Worm (Caenorhabditis elegans) whole organism, early embryonic: ENCODE measurements around the gene C07A4.3.
A peak's percentile ranks its signal among the peaks of the same experiment; 100 is the strongest.

Experiments
- B0310.2 ChIP-seq: sonication (generic microtip); optimal IDR thresholded peaks from 2 replicates; lab custom pipeline; 2016; ENCODE audit warnings: mild to moderate bottlenecking, missing genetic modification characterization, missing compliant biosample characterization
- F13C5.2 ChIP-seq: sonication (generic microtip); optimal IDR thresholded peaks from 2 replicates; lab custom pipeline; 2017; ENCODE audit warnings: mild to moderate bottlenecking, missing genetic modification characterization, inconsistent platforms, missing compliant biosample characterization
- aly-1 ChIP-seq: sonication (generic microtip); optimal IDR thresholded peaks from 2 replicates; lab custom pipeline; 2016; ENCODE audit warnings: missing genetic modification characterization, missing compliant biosample characterization
- ama-1 ChIP-seq: fragments of 150-350 bp; optimal IDR thresholded peaks from 2 replicates; lab custom pipeline; 2014
- ceh-13 ChIP-seq: fragments of 200-800 bp; sonication (Bioruptor generic); optimal IDR thresholded peaks from 2 replicates; lab custom pipeline; 2018; ENCODE audit warnings: mild to moderate bottlenecking, missing genetic modification characterization, missing compliant biosample characterization
- ceh-36 ChIP-seq: sonication (generic microtip); optimal IDR thresholded peaks from 2 replicates; lab custom pipeline; 2016; ENCODE audit warnings: missing genetic modification characterization, inconsistent platforms, missing compliant biosample characterization
- ets-7 ChIP-seq: sonication (generic microtip); optimal IDR thresholded peaks from 2 replicates; lab custom pipeline; 2016; ENCODE audit warnings: missing genotype, missing genetic modification characterization, missing compliant biosample characterization
- flt-1 ChIP-seq: fragments of 200-800 bp; sonication (Bioruptor generic); IDR thresholded peaks from 2 replicates; pipeline ENCODE4 v1.3.6; 2022; ENCODE audit warnings: missing genetic modification characterization, missing compliant biosample characterization
- hmbx-1 ChIP-seq: sonication (generic microtip); optimal IDR thresholded peaks from 2 replicates; lab custom pipeline; 2016; ENCODE audit warnings: mild to moderate bottlenecking, missing genetic modification characterization, missing compliant biosample characterization
- hmg-4 ChIP-seq: fragments of 200-800 bp; sonication (Bioruptor generic); optimal IDR thresholded peaks from 2 replicates; lab custom pipeline; 2018; ENCODE audit warnings: mild to moderate bottlenecking, missing genetic modification characterization, missing compliant biosample characterization
- hnd-1 ChIP-seq: sonication (generic microtip); optimal IDR thresholded peaks from 2 replicates; lab custom pipeline; 2016; ENCODE audit warnings: missing genetic modification characterization, missing compliant biosample characterization
- pes-1 ChIP-seq: fragments of 200-800 bp; sonication (Bioruptor generic); IDR thresholded peaks from 2 replicates; pipeline ENCODE4 v1.3.6; 2022; ENCODE audit warnings: missing genetic modification reagents, missing genetic modification characterization, missing compliant biosample characterization
- scrt-1 ChIP-seq: fragments of 200-800 bp; sonication (Bioruptor generic); IDR thresholded peaks from 2 replicates; pipeline ENCODE4 v1.3.6; 2022; ENCODE audit warnings: missing genetic modification characterization, missing compliant biosample characterization
- sea-1 ChIP-seq: fragments of 200-800 bp; sonication (Bioruptor generic); conservative IDR thresholded peaks from 2 replicates; pipeline ENCODE4 v1.3.6; 2022; ENCODE audit warnings: missing genetic modification characterization, missing compliant biosample characterization
- tbx-11 ChIP-seq: fragments of 200-800 bp; sonication (Bioruptor generic); IDR thresholded peaks from 2 replicates; pipeline ENCODE4 v1.3.6; 2022; ENCODE audit warnings: missing genetic modification characterization, missing compliant biosample characterization
- tbx-37 ChIP-seq: fragments of 200-800 bp; sonication (Bioruptor generic); conservative IDR thresholded peaks from 2 replicates; pipeline ENCODE4 v1.3.6; 2022; ENCODE audit warnings: missing genetic modification reagents, missing genetic modification characterization, missing compliant biosample characterization
- tra-4 ChIP-seq: sonication (generic microtip); optimal IDR thresholded peaks from 2 replicates; lab custom pipeline; 2017; ENCODE audit warnings: missing genetic modification characterization, missing compliant biosample characterization

Gene C07A4.3

DNA sequence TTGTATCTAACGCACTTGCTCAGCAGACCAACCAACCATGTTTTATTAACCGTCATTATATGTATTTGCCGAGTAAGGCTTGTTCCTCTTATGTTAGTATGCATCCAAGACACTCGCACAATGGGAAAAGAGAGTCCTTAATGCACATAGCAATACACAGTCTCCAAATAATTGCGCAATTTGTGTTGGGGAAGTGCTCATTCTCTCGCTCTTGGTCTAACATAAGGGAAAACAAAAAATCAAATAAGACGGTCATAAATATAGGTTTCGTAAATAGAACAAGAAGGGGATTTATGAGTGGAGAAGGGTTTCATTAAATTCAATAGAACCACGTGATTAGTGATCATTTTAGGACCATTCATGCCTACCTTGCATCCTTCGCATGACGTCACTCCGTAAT lies 28.7 kb downstream of the C07A4.3 start:
- no peak for TF ChIP-seq ama-1 (lab: Kevin White, UChicago)
- TF ChIP-seq F13C5.2 (tag; lab: Kevin White, UChicago) = no peak
- TF ChIP-seq ceh-13 = peak; percentile 11
- no peak for TF ChIP-seq ceh-36 (tag; lab: Kevin White, UChicago)
- TF ChIP-seq pes-1 (GFP tag; lab: Robert Waterston, UW) = peak; percentile 51; the same call in 1 of the 2 replicates

DNA sequence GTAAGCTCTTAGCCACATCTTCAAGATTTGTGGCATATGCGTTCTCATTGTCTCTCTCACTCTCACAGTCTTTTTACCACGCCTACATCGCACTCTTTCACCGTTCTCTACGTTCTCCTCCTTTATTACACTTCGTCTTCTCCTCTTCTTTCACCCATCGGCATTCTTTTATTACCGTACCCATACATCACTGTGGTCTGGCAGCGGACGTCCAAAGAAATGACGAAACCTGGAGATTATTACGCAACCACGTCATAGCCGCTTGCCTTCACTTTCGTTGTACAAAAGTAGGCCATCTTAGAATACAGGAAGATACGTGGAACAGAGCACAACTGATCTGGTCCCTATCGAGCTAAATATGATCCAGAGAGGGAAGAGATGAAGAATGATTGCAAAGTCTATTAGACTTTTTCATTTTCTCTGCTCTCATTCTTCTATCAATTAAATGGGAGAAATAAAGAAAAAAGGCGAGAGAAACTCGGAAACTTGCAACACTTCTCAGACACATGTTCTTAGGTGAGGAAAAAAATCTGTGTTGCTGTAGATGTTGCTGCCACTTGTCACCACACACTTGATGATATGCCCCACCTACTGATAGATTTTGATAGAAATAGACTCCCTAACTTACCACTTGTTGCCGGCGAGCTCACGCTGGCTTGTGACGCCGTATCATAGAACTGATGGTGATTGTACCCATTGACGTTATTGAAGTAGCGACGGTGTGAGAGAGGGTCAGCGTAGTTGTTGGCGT lies 29.7 kb downstream of the C07A4.3 start:
- TF ChIP-seq tra-4 (no peak), sea-1 (GFP tag; lab: Robert Waterston, UW) (no peak), hnd-1 (no peak), pes-1 (GFP tag; lab: Robert Waterston, UW) (peak; percentile 47; the same call in 1 of the 2 replicates), F13C5.2 (tag; lab: Kevin White, UChicago) (no peak), tbx-37 (GFP tag; lab: Robert Waterston, UW) (no peak), aly-1 (tag; lab: Kevin White, UChicago) (no peak), ets-7 (tag; lab: Kevin White, UChicago) (no peak), hmg-4 (peak; percentile 7), scrt-1 (no peak), ceh-13 (no peak), ceh-36 (tag; lab: Kevin White, UChicago) (peak; percentile 48), flt-1 (GFP tag; lab: Robert Waterston, UW) (0 out of 2 replicates have a peak, but pooled peaks have one; percentile 5), tbx-11 (0 out of 2 replicates have a peak, but pooled peaks have one; percentile 14)

DNA sequence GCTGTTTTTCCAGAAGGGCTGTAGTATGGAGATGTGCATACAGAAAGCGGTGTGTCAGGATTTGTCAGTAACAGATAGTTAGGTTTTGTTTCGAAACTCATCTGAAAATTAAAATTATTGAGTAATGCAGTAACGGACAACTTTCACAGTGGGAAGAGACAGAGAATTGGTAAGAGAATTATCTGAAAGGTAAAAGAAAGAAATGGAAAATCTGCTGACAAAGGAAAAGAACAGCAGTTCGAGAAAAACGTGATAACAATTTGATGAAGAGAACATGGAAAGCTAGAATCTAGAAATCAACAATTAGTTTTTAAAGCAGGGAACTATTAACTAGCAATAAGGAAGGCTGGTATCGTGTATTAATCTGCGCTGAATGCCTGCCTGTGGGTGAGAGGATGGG lies 30.5 kb downstream of the C07A4.3 start, which contains the start of gene sex-1:
Gene sex-1, minus strand, starts transcription at position 101 of the 400 bp plus-strand sequence.
- TF ChIP-seq ceh-36 (tag; lab: Kevin White, UChicago) (no peak), aly-1 (tag; lab: Kevin White, UChicago) (no peak), sea-1 (GFP tag; lab: Robert Waterston, UW) (no peak), scrt-1 (no peak), hmbx-1 (no peak)

DNA sequence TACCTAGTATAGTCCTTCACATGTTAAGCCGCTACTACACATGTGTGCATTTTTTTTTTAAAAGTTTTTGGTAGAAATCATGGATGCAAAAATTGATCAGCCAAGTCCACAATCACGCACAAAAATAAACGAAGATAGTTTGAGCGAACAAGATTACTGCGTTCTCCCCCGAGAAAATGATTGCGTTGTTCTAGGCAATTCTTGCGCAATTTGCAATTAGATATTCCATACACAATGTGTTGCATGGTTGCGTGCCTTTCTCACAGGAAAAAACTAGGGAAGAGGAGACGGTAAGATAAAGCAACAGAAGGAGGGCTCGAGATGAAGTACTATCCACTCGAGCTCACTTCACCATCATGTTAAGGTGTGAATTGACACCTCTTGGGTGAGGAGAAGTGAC lies 31.2 kb downstream of the C07A4.3 start:
- TF ChIP-seq hnd-1 (no peak), hmg-4 (no peak), tbx-11 (no peak), sea-1 (GFP tag; lab: Robert Waterston, UW) (no peak), ets-7 (tag; lab: Kevin White, UChicago) (no peak), aly-1 (tag; lab: Kevin White, UChicago) (no peak), tbx-37 (GFP tag; lab: Robert Waterston, UW) (no peak), F13C5.2 (tag; lab: Kevin White, UChicago) (no peak), pes-1 (GFP tag; lab: Robert Waterston, UW) (no peak), ama-1 (lab: Kevin White, UChicago) (no peak), tra-4 (no peak), ceh-13 (no peak), B0310.2 (tag; lab: Kevin White, UChicago) (no peak)

DNA sequence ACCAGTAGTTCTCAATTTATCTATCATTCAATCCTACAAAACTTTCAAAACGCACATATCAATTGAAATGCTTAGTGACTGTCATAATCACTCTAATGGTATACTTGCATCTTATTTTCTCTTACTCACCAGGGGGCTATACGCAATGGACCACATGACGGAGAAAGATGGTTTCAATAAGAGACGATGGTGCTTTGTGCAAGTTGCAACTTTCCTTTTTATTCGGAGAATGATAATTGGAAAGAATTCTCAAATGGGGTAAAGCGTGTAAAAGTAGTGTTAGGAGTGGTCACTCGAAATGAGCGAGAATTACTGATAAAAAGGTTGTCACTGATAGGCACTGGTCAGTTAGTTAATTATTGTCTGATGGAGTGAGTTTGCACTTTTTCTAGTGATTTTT lies 33.7 kb downstream of the C07A4.3 start:
- TF ChIP-seq tbx-11 (no peak), scrt-1 (no peak), pes-1 (GFP tag; lab: Robert Waterston, UW) (no peak), flt-1 (GFP tag; lab: Robert Waterston, UW) (no peak), ceh-36 (tag; lab: Kevin White, UChicago) (no peak), F13C5.2 (tag; lab: Kevin White, UChicago) (no peak), aly-1 (tag; lab: Kevin White, UChicago) (no peak), hnd-1 (no peak), ceh-13 (no peak), tra-4 (no peak), tbx-37 (GFP tag; lab: Robert Waterston, UW) (no peak), sea-1 (GFP tag; lab: Robert Waterston, UW) (no peak), hmbx-1 (no peak), ama-1 (lab: Kevin White, UChicago) (no peak)

DNA sequence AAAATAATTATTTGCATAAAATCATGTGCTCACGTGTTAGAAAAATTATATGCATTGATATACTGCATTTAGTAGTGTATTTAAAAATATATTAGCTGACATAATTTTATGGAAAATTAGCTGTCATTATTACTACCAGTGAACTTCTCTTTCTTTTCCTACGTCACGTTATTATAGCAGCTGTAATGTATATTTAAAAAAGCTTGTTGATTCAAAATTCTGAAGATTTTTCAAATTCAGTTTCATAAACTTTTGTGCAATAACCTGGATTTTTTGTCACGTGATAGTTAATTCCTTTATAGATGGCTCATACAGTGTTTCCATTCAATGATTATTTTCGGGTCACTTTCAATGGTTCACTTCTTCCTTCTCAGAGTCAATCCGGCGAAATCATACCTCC lies 37.7 kb downstream of the C07A4.3 start, which contains the start of gene F44A6.3:
Gene F44A6.3, plus strand, starts transcription at position 301 of the 400 bp plus-strand sequence.
- no peak for TF ChIP-seq ets-7 (tag; lab: Kevin White, UChicago)
- TF ChIP-seq hmbx-1 = no peak
- TF ChIP-seq tbx-11 = no peak

DNA sequence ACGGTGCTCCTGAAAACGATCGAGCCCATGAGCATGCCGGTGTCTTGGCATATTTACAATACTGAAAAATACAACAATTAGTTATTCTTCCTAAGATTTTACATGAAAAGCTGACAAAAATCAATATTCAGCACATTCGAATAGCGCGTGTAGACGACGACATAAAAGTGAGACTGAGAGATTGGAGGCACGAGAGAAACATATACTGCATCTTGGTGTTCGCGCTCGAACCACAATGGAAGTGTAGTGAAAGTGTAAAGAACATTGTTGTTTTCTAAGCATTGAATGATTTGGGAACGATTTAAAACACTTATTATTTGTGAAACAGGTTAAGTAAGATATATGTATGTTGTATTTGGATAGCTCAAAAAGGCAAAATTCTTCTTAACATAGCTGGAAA lies 40.6 kb downstream of the C07A4.3 start, which contains the start of gene F44A6.4:
Gene F44A6.4, minus strand, starts transcription at position 67 of the 400 bp plus-strand sequence.
- no peak for TF ChIP-seq tbx-37 (GFP tag; lab: Robert Waterston, UW)
- no peak for TF ChIP-seq F13C5.2 (tag; lab: Kevin White, UChicago)
- no peak for TF ChIP-seq tbx-11
- no peak for TF ChIP-seq aly-1 (tag; lab: Kevin White, UChicago)
- TF ChIP-seq ama-1 (lab: Kevin White, UChicago) = no peak
- TF ChIP-seq hnd-1 = no peak
- TF ChIP-seq flt-1 (GFP tag; lab: Robert Waterston, UW) = no peak
- no peak for TF ChIP-seq hmg-4
- no peak for TF ChIP-seq hmbx-1
- no peak for TF ChIP-seq pes-1 (GFP tag; lab: Robert Waterston, UW)
- TF ChIP-seq ceh-13 = no peak
- no peak for TF ChIP-seq ceh-36 (tag; lab: Kevin White, UChicago)
- no peak for TF ChIP-seq tra-4
- no peak for TF ChIP-seq sea-1 (GFP tag; lab: Robert Waterston, UW)
- TF ChIP-seq scrt-1 = no peak
- no peak for TF ChIP-seq B0310.2 (tag; lab: Kevin White, UChicago)
- no peak for TF ChIP-seq ets-7 (tag; lab: Kevin White, UChicago)

DNA sequence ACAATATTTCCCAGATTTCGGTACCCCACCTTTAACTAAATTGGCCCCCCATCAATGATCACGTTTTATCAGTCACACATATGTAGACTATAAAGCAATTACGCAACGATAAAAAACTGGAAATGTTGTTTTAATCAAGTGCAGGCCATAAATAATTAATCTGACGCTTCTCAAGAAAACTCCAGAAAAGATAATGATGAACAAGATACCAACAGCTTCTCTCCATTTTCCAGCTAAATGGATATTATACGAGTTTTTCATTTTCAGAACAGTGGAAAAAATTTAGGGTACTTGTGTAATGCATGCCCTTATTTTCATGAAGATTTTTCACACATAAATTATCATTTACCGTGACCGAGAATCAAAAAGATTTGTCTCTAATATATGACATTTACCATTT lies 41.6 kb downstream of the C07A4.3 start:
- TF ChIP-seq tbx-37 (GFP tag; lab: Robert Waterston, UW) = no peak
- no peak for TF ChIP-seq ceh-13
